Fruit fly (Drosophila melanogaster): ENCODE measurements around the gene Sfp24Bc.

Gene Sfp24Bc

dm6 chr2L:3675770-3676169 is 5.4 kb upstream of the Sfp24Bc start (continued):
- no peak for TF ChIP-seq usp (GFP tag; optimal IDR thresholded peaks at IDR 0.05)
- no peak for TF ChIP-seq fru (optimal IDR thresholded peaks at IDR 0.05)
- peak; percentile 33 for TF ChIP-seq jing (GFP tag; optimal IDR thresholded peaks at IDR 0.05)
- TF ChIP-seq CG2202 (tag; optimal IDR thresholded peaks at IDR 0.05) = no peak
- no peak for TF ChIP-seq Mes4 (GFP tag; optimal IDR thresholded peaks at IDR 0.05)
- no peak for TF ChIP-seq CG1602 (GFP tag; optimal IDR thresholded peaks at IDR 0.05)
- TF ChIP-seq az2 (GFP tag; optimal IDR thresholded peaks at IDR 0.05) = peak; percentile 6
- no peak for TF ChIP-seq pho (GFP tag; optimal IDR thresholded peaks at IDR 0.05)
- no peak for TF ChIP-seq Sin3A (optimal IDR thresholded peaks at IDR 0.05)
- TF ChIP-seq lov (optimal IDR thresholded peaks at IDR 0.05) = no peak
- TF ChIP-seq lov (GFP tag; IDR thresholded peaks at IDR 0.05) = no peak
- TF ChIP-seq Xrp1 (GFP tag; IDR thresholded peaks at IDR 0.05) = peak; percentile 73
- TF ChIP-seq Lpt (GFP tag; optimal IDR thresholded peaks at IDR 0.05) = no peak
- TF ChIP-seq Deaf1 (tag; optimal IDR thresholded peaks at IDR 0.05) = no peak
- peak; percentile 59 for TF ChIP-seq croc (GFP tag; conservative IDR thresholded peaks at IDR 0.05)
- no peak for TF ChIP-seq mam (GFP tag; optimal IDR thresholded peaks at IDR 0.05)
- peak; percentile 55; the same call in 1 of the 2 replicates for TF ChIP-seq CG8765 (GFP tag; IDR thresholded peaks at IDR 0.05)
- TF ChIP-seq CG1529 (GFP tag; optimal IDR thresholded peaks at IDR 0.05) = no peak
- TF ChIP-seq H15 (GFP tag; IDR thresholded peaks at IDR 0.05) = no peak
- no peak for TF ChIP-seq cad (GFP tag; optimal IDR thresholded peaks at IDR 0.05)
- no peak for TF ChIP-seq Sry-δ (GFP tag; optimal IDR thresholded peaks at IDR 0.05)
- TF ChIP-seq dysf (GFP tag; IDR thresholded peaks at IDR 0.05) = no peak
- no peak for TF ChIP-seq Nf-YA (GFP tag; IDR thresholded peaks at IDR 0.05)
- TF ChIP-seq CG32772 (GFP tag; IDR thresholded peaks at IDR 0.05) = 0 out of 2 replicates have a peak, but pooled peaks have one; percentile 7
- no peak for TF ChIP-seq nerfin-2 (GFP tag; IDR thresholded peaks at IDR 0.05; ENCODE audit: partially characterized antibody)
- TF ChIP-seq CG6175 (GFP tag; IDR thresholded peaks at IDR 0.05) = no peak
- no peak for TF ChIP-seq CG1233 (GFP tag; optimal IDR thresholded peaks at IDR 0.05)
- TF ChIP-seq CG11093 (GFP tag; IDR thresholded peaks at IDR 0.05) = no peak
- TF ChIP-seq CG18476 (GFP tag; optimal IDR thresholded peaks at IDR 0.05) = no peak
- peak; percentile 67 for TF ChIP-seq dmrt11E (tag; optimal IDR thresholded peaks at IDR 0.05)
- peak; percentile 58 for TF ChIP-seq phol (tag; optimal IDR thresholded peaks at IDR 0.05)
- TF ChIP-seq Sox100B (GFP tag; optimal IDR thresholded peaks at IDR 0.05) = no peak
- no peak for TF ChIP-seq pan (optimal IDR thresholded peaks at IDR 0.05)
- no peak for TF ChIP-seq pan (GFP tag; optimal IDR thresholded peaks at IDR 0.05 in 1 of 2, IDR thresholded peaks at IDR 0.05 in 1 of 2)
- TF ChIP-seq Aef1 (GFP tag; IDR thresholded peaks at IDR 0.05) = 0 out of 3 replicates have a peak, but pooled peaks have one; percentile 12
- no peak for TF ChIP-seq nom (GFP tag; optimal IDR thresholded peaks at IDR 0.05)
- 0 out of 2 replicates have a peak, but pooled peaks have one; percentile 17 for TF ChIP-seq HLH3B (GFP tag; IDR thresholded peaks at IDR 0.05)
- no peak for TF ChIP-seq ranshi (GFP tag; IDR thresholded peaks at IDR 0.05)
- no peak for TF ChIP-seq sens-2 (GFP tag; IDR thresholded peaks at IDR 0.05)
- TF ChIP-seq tx (GFP tag; optimal IDR thresholded peaks at IDR 0.05) = no peak
- TF ChIP-seq Pdp1 (GFP tag; optimal IDR thresholded peaks at IDR 0.05) = peak; percentile 5
- TF ChIP-seq CG8944 (GFP tag; optimal IDR thresholded peaks at IDR 0.05) = no peak
- TF ChIP-seq unpg (GFP tag; optimal IDR thresholded peaks at IDR 0.05) = no peak
- TF ChIP-seq row (GFP tag; IDR thresholded peaks at IDR 0.05) = peak; percentile 61; the same call in 2 of the 3 replicates
- no peak for TF ChIP-seq Optix (GFP tag; IDR thresholded peaks at IDR 0.05)
- no peak for TF ChIP-seq MTF-1 (GFP tag; optimal IDR thresholded peaks at IDR 0.05; ENCODE audit: borderline replicate concordance)
- peak; percentile 6 for TF ChIP-seq Nf-YB (GFP tag; optimal IDR thresholded peaks at IDR 0.05)
- no peak for TF ChIP-seq dm (GFP tag; optimal IDR thresholded peaks at IDR 0.05)
- no peak for TF ChIP-seq Med (GFP tag)
- TF ChIP-seq psq (GFP tag; optimal IDR thresholded peaks at IDR 0.05) = no peak
- no peak for TF ChIP-seq CG3163 (GFP tag; optimal IDR thresholded peaks at IDR 0.05)
- peak; percentile 42 for TF ChIP-seq CG6689 (GFP tag; IDR thresholded peaks at IDR 0.05)
- TF ChIP-seq disco-r (GFP tag; optimal IDR thresholded peaks at IDR 0.05) = no peak
- no peak for TF ChIP-seq bigmax (GFP tag; optimal IDR thresholded peaks at IDR 0.05)
